Worm (Caenorhabditis elegans) whole organism, mixed stage, embryonic: Measurements from ENCODE around the gene srbc-24.

Experiments
- M03D4.4 ChIP-seq: sonication (generic microtip); optimal IDR thresholded peaks from 2 replicates; lab custom pipeline; 2017; ENCODE audit warnings: mild to moderate bottlenecking, missing genetic modification characterization, missing compliant biosample characterization
- bed-3 ChIP-seq: fragments of 200-800 bp; sonication (Bioruptor generic); optimal IDR thresholded peaks from 3 replicates; lab custom pipeline; 2018; ENCODE audit warnings: mild to moderate bottlenecking, missing genetic modification characterization, moderate library complexity, missing compliant biosample characterization
- blmp-1 ChIP-seq: fragments of 150-350 bp; optimal IDR thresholded peaks from 2 replicates; lab custom pipeline; 2014; ENCODE audit warnings: missing biosample characterization, missing genetic modification characterization
- ceh-39 ChIP-seq: fragments of 150-350 bp; optimal IDR thresholded peaks from 2 replicates; lab custom pipeline; 2014; ENCODE audit warnings: missing biosample characterization, missing genetic modification characterization
- ceh-43 ChIP-seq: fragments of 200-800 bp; sonication (Bioruptor generic); optimal IDR thresholded peaks from 2 replicates; lab custom pipeline; 2018; ENCODE audit warnings: mild to moderate bottlenecking, missing genetic modification characterization, moderate library complexity, missing compliant biosample characterization
- ceh-83 ChIP-seq: fragments of 200-800 bp; sonication (Bioruptor generic); optimal IDR thresholded peaks from 2 replicates; lab custom pipeline; 2018; ENCODE audit warnings: mild to moderate bottlenecking, missing genetic modification characterization, missing compliant biosample characterization
- ces-1 ChIP-seq: fragments of 150-350 bp; optimal IDR thresholded peaks from 2 replicates; lab custom pipeline; 2014; ENCODE audit warnings: missing biosample characterization, missing genetic modification reagents, missing genetic modification characterization
- cnd-1 ChIP-seq: fragments of 200-800 bp; sonication (Bioruptor generic); optimal IDR thresholded peaks from 2 replicates; lab custom pipeline; 2018; ENCODE audit warnings: mild to moderate bottlenecking, missing genetic modification characterization, missing compliant biosample characterization
- elt-1 ChIP-seq: sonication (generic microtip); optimal IDR thresholded peaks from 2 replicates; lab custom pipeline; 2017; ENCODE audit warnings: missing genetic modification characterization, mild to moderate bottlenecking, missing compliant biosample characterization, antibody characterized with exemption, moderate library complexity, borderline replicate concordance; ENCODE audit not compliant: insufficient read depth
- elt-3 ChIP-seq: fragments of 150-350 bp; optimal IDR thresholded peaks from 2 replicates; lab custom pipeline; 2014; ENCODE audit warnings: missing biosample characterization, missing genetic modification characterization
- flh-1 ChIP-seq: fragments of 200-800 bp; sonication (Bioruptor generic); optimal IDR thresholded peaks from 2 replicates; lab custom pipeline; 2018; ENCODE audit warnings: mild to moderate bottlenecking, missing genetic modification characterization, moderate library complexity, missing compliant biosample characterization
- ham-2 ChIP-seq: fragments of 200-800 bp; sonication (Bioruptor generic); optimal IDR thresholded peaks from 2 replicates; lab custom pipeline; 2018; ENCODE audit warnings: mild to moderate bottlenecking, missing genetic modification characterization, missing compliant biosample characterization
- hlh-1 ChIP-seq: fragments of 150-350 bp; optimal IDR thresholded peaks from 2 replicates; lab custom pipeline; 2014; ENCODE audit warnings: missing biosample characterization, missing genetic modification reagents, missing genetic modification characterization
- lin-13 ChIP-seq: fragments of 150-350 bp; optimal IDR thresholded peaks from 2 replicates; lab custom pipeline; 2014; ENCODE audit warnings: missing biosample characterization, missing genetic modification characterization
- lsy-2 ChIP-seq: fragments of 150-350 bp; optimal IDR thresholded peaks from 2 replicates; lab custom pipeline; 2014; ENCODE audit warnings: missing biosample characterization, missing genetic modification characterization
- mab-5 ChIP-seq: fragments of 150-350 bp; optimal IDR thresholded peaks from 2 replicates; lab custom pipeline; 2014; ENCODE audit warnings: missing biosample characterization, missing genetic modification characterization
- mep-1 ChIP-seq: fragments of 150-350 bp; optimal IDR thresholded peaks from 2 replicates; lab custom pipeline; 2017; ENCODE audit warnings: missing biosample characterization, missing genetic modification reagents, missing genetic modification characterization, inconsistent platforms
- mls-2 ChIP-seq: sonication (generic microtip); optimal IDR thresholded peaks from 2 replicates; lab custom pipeline; 2016; ENCODE audit warnings: mild to moderate bottlenecking, missing genetic modification characterization, moderate library complexity, missing compliant biosample characterization
- nhr-12 ChIP-seq: fragments of 150-350 bp; optimal IDR thresholded peaks from 2 replicates; lab custom pipeline; 2014; ENCODE audit warnings: missing biosample characterization, missing genetic modification characterization
- nhr-2 ChIP-seq: fragments of 150-350 bp; optimal IDR thresholded peaks from 2 replicates; lab custom pipeline; 2014; ENCODE audit warnings: missing biosample characterization, missing genetic modification characterization
- nhr-237 ChIP-seq: fragments of 150-350 bp; optimal IDR thresholded peaks from 2 replicates; lab custom pipeline; 2014; ENCODE audit warnings: missing biosample characterization, missing genetic modification characterization
- nhr-76 ChIP-seq: sonication (generic microtip); optimal IDR thresholded peaks from 2 replicates; lab custom pipeline; 2017; ENCODE audit warnings: missing biosample characterization, missing genetic modification characterization
- pha-4 ChIP-seq: fragments of 150-350 bp; optimal IDR thresholded peaks from 2 replicates; lab custom pipeline; 2018; ENCODE audit warnings: missing biosample characterization, missing genetic modification reagents, missing genetic modification characterization
- sem-2 ChIP-seq: fragments of 200-800 bp; sonication (Bioruptor generic); optimal IDR thresholded peaks from 2 replicates; lab custom pipeline; 2018; ENCODE audit warnings: mild to moderate bottlenecking, missing genetic modification characterization, missing compliant biosample characterization
- snpc-4 ChIP-seq: fragments of 150-350 bp; optimal IDR thresholded peaks from 2 replicates; lab custom pipeline; 2014; ENCODE audit warnings: missing biosample characterization, missing genetic modification characterization
- sptf-1 ChIP-seq: sonication (generic microtip); optimal IDR thresholded peaks from 2 replicates; lab custom pipeline; 2017; ENCODE audit warnings: mild to moderate bottlenecking, missing genetic modification characterization, moderate library complexity, missing compliant biosample characterization
- tbx-8 ChIP-seq: fragments of 200-800 bp; sonication (Bioruptor generic); optimal IDR thresholded peaks from 2 replicates; lab custom pipeline; 2018; ENCODE audit warnings: mild to moderate bottlenecking, missing genetic modification characterization, moderate library complexity, missing compliant biosample characterization
- unc-120 ChIP-seq: sonication (generic microtip); optimal IDR thresholded peaks from 2 replicates; lab custom pipeline; 2017; ENCODE audit warnings: missing genetic modification characterization, missing compliant biosample characterization; ENCODE audit not compliant: poor library complexity, severe bottlenecking
- unc-39 ChIP-seq: fragments of 150-350 bp; optimal IDR thresholded peaks from 2 replicates; lab custom pipeline; 2014; ENCODE audit warnings: missing biosample characterization, missing genetic modification characterization
- unc-62 ChIP-seq: fragments of 150-350 bp; optimal IDR thresholded peaks from 2 replicates; lab custom pipeline; 2014; ENCODE audit warnings: missing biosample characterization, missing genetic modification reagents, missing genetic modification characterization
- zip-8 ChIP-seq: fragments of 150-350 bp; optimal IDR thresholded peaks from 2 replicates; lab custom pipeline; 2014; ENCODE audit warnings: missing biosample characterization, missing genetic modification characterization

Gene srbc-24

DNA sequence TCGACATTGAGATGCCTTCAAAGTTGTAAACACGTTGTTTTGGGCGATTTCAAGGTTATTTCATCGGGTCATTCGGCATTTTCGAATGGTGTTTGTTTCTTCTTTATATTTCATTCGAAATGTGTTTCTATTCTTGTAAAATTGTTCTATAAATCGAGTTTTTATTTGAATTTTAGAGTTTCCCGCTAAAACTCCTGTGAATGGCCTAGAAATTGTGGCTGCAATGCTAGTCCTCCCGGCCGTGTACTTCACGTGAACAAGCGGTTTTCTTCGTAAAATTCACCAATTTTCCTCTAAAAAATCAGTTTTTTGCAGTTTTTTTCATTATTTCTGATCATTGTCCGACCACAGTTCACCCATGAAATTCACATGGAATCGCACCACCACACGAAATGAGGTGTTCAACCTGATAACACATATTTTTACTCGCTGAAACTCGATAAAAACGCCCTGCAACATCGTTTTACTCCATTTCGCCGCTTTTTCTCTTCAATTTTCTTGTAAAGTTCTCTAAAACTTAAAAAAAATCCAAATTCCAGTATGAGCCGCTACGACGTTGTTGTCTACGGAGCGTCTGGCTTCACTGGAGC lies 24.5 kb upstream of the srbc-24 start, which contains the start of gene ldp-1:
ldp-1 (plus strand) TSS at position 540 of the 590 bp plus-strand sequence.
- TF ChIP-seq ceh-83 (GFP tag; lab: Kevin White, UChicago) (no peak), ces-1 (GFP tag; lab: Kevin White, UChicago) (peak; percentile 24), mls-2 (tag; lab: Kevin White, UChicago) (no peak), mab-5 (tag; lab: Kevin White, UChicago) (no peak), M03D4.4 (no peak), cnd-1 (tag; lab: Kevin White, UChicago) (no peak), elt-3 (no peak), nhr-76 (tag; lab: Kevin White, UChicago) (no peak), ham-2 (GFP tag; lab: Kevin White, UChicago) (no peak), sem-2 (GFP tag; lab: Kevin White, UChicago) (no peak), snpc-4 (no peak), bed-3 (GFP tag; lab: Kevin White, UChicago) (no peak), zip-8 (no peak), lsy-2 (tag; lab: Kevin White, UChicago) (peak; percentile 0), pha-4 (no peak), flh-1 (GFP tag; lab: Kevin White, UChicago) (no peak), hlh-1 (tag; lab: Kevin White, UChicago) (no peak), elt-1 (tag; lab: Kevin White, UChicago) (no peak), ceh-39 (no peak), sptf-1 (tag; lab: Kevin White, UChicago) (peak; percentile 40)

DNA sequence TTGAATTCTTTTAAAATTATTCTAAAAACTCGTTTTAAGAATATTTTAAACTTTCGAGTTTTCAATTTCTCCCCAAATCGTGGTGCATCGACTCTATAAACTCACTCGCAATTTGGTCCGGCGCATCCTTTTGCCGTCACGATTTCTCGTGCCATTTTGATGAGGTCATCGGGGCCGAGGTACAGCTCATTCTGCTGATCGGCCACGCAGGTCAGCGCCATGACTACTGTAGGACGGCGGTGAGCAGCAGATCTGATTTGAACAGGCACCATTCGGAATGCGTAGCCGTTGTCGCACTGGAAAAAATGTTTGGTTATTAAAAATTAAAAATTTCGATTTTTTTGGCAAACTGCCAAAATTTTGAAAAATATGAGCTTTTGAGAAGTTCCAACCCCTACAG lies 18.9 kb upstream of the srbc-24 start:
- TF ChIP-seq unc-120 (tag; lab: Kevin White, UChicago) (no peak), mls-2 (tag; lab: Kevin White, UChicago) (no peak), ces-1 (GFP tag; lab: Kevin White, UChicago) (no peak), mep-1 (tag; lab: Kevin White, UChicago) (no peak), M03D4.4 (no peak), hlh-1 (tag; lab: Kevin White, UChicago) (no peak), pha-4 (no peak), ceh-83 (GFP tag; lab: Kevin White, UChicago) (no peak), nhr-2 (tag; lab: Kevin White, UChicago) (no peak), sptf-1 (tag; lab: Kevin White, UChicago) (no peak), blmp-1 (tag; lab: Kevin White, UChicago) (no peak), nhr-237 (tag; lab: Kevin White, UChicago) (no peak), unc-62 (GFP tag; lab: Kevin White, UChicago) (no peak), mab-5 (tag; lab: Kevin White, UChicago) (no peak), nhr-12 (tag; lab: Kevin White, UChicago) (no peak), ceh-43 (GFP tag; lab: Kevin White, UChicago) (no peak), unc-39 (tag; lab: Kevin White, UChicago) (no peak), tbx-8 (GFP tag; lab: Kevin White, UChicago) (no peak), lin-13 (tag; lab: Kevin White, UChicago) (no peak)
- TF ChIP-seq, all 35 proteins: peak for 0

DNA sequence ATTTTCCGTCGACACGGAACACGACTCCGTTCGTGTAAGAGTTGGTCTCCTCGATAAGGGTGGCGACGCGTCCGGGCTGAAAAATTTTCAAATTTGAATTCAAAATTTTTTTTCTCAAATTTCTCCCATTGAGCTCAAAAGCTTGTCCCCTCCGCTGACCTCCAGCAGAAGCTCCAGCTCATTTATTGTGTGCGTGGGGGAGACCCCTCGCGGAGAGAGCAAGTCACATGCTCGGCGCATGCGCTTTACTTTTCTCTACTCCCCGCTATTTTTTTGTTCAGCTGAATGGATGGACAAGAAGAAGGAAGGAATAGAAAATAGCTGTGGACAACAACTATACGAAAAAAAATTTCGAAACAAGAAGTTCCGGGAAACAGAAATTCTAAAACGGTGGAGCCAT lies 18.0 kb upstream of the srbc-24 start:
- TF ChIP-seq elt-1 (tag; lab: Kevin White, UChicago) = no peak
- peak; percentile 20 for TF ChIP-seq nhr-237 (tag; lab: Kevin White, UChicago)
- TF ChIP-seq mep-1 (tag; lab: Kevin White, UChicago) = peak; percentile 4
- TF ChIP-seq ces-1 (GFP tag; lab: Kevin White, UChicago) = peak; percentile 4

DNA sequence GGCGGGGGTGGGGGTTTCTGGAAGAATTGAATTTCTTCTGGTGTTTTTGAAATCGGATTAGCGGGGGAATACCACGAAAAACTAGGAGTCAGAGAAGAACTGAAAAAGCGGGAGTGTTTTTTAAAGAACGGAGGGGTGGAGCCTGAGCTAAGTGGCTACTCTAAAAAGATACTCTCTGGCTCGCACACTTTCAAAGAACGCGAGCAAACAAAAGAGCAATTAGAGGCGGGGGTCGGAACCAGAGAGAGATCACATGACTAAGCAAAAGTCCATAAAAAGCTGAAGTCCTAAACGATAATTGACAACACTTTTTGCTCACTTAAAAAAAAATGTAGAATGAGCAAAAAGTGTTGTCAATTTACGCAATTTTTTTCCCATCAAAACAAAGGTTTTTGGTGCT lies 17.2 kb upstream of the srbc-24 start:
- TF ChIP-seq elt-1 (tag; lab: Kevin White, UChicago) (no peak), snpc-4 (no peak)

DNA sequence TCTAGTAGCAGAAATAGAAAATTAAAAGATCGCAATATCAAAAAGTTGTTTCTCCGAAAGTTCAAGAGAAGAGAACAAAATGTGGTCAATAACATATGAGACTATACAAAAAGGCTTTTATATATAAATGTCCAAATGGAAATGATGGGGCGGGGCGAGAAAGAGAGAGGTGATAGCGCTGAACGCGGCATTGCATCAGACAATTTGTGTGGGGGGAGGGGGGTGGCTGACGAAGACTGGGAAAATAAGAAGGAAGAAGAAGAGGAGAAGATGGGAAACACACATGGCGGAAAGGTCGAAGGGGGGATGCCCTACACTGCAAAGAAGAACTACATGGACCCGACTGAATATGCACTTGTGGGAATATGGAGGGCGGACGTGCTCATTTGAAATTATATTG lies 16.2 kb upstream of the srbc-24 start:
- peak; percentile 34 for TF ChIP-seq unc-120 (tag; lab: Kevin White, UChicago)
- TF ChIP-seq blmp-1 (tag; lab: Kevin White, UChicago) = no peak
- peak; percentile 8 for TF ChIP-seq sptf-1 (tag; lab: Kevin White, UChicago)
